Fruit fly (Drosophila melanogaster) whole organism, embryonic: ENCODE measurements around the gene Datp.

Experiments used
- CG13296 ChIP-seq: fragments of 200-800 bp; sonication (Bioruptor generic); optimal IDR thresholded peaks from 3 replicates; lab custom pipeline; 2018; ENCODE audit warnings: missing biosample characterization, mild to moderate bottlenecking, missing genetic modification characterization
- CG16813 ChIP-seq: fragments of 200-800 bp; sonication (Bioruptor generic); IDR thresholded peaks from 3 replicates; pipeline ENCODE4 v1.3.6; 2022; ENCODE audit warnings: missing biosample characterization, missing genetic modification characterization; ENCODE audit not compliant: partially characterized antibody
- CG9876 ChIP-seq: fragments of 200-800 bp; sonication (Bioruptor generic); optimal IDR thresholded peaks from 2 replicates; lab custom pipeline; 2016; ENCODE audit warnings: missing biosample characterization, missing genetic modification characterization
- HmgD ChIP-seq: fragments of 200-800 bp; sonication (Bioruptor generic); optimal IDR thresholded peaks from 3 replicates; lab custom pipeline; 2016; ENCODE audit warnings: missing biosample characterization, missing genetic modification characterization
- Oli ChIP-seq: fragments of 200-800 bp; sonication (Bioruptor generic); optimal IDR thresholded peaks from 2 replicates; lab custom pipeline; 2018; ENCODE audit warnings: missing biosample characterization, mild to moderate bottlenecking, missing genetic modification characterization, moderate library complexity
- fu2 ChIP-seq: fragments of 200-800 bp; sonication (Bioruptor generic); optimal IDR thresholded peaks from 2 replicates; lab custom pipeline; 2016; ENCODE audit warnings: missing biosample characterization, missing genetic modification characterization
- h ChIP-seq: fragments of >200 bp; optimal IDR thresholded peaks from 2 replicates; lab custom pipeline; 2017
- ssp ChIP-seq: fragments of 200-800 bp; sonication (Bioruptor generic); IDR thresholded peaks from 2 replicates; pipeline ENCODE4 v1.3.6; 2022; ENCODE audit warnings: missing biosample characterization, missing genetic modification characterization

- TF ChIP-seq CG13296 (GFP tag; lab: Kevin White, UChicago) (peak; percentile 41), Oli (no peak), fu2 (GFP tag; lab: Kevin White, UChicago) (no peak), CG9876 (no peak), ssp (GFP tag; lab: Robert Waterston, UW) (no peak), HmgD (GFP tag; lab: Kevin White, UChicago) (no peak), h (lab: Kevin White, UChicago) (no peak), CG16813 (GFP tag; lab: Robert Waterston, UW) (no peak)
Observed at dm6 chr2L:9963603-9964042, 25.0 kb upstream of the Datp start, which contains the start of gene CG5850.
